Fruit fly (Drosophila melanogaster) whole organism, embryonic: Measurements from ENCODE around the gene kis.

Experiments
- Adf1 ChIP-seq: fragments of 200-800 bp; sonication (Bioruptor generic); IDR thresholded peaks from 2 replicates; pipeline ENCODE4 v1.3.6; 2022; ENCODE audit warnings: missing biosample characterization, missing genetic modification characterization
- Atf6 ChIP-seq: fragments of 200-800 bp; sonication (Bioruptor generic); IDR thresholded peaks from 2 replicates; pipeline ENCODE4 v1.3.6; 2022; ENCODE audit warnings: missing biosample characterization, missing genetic modification characterization
- CG10462 ChIP-seq: fragments of 200-800 bp; sonication (Bioruptor generic); optimal IDR thresholded peaks from 2 replicates; lab custom pipeline; 2016; ENCODE audit warnings: missing biosample characterization, missing genetic modification characterization
- CG11093 ChIP-seq: fragments of 200-800 bp; sonication (Bioruptor generic); IDR thresholded peaks from 3 replicates; pipeline ENCODE4 v1.3.6; 2022; ENCODE audit warnings: missing biosample characterization, missing genetic modification characterization
- CG11456 ChIP-seq: fragments of 200-800 bp; sonication (Bioruptor generic); IDR thresholded peaks from 3 replicates; pipeline ENCODE4 v1.3.6; 2022; ENCODE audit warnings: missing biosample characterization, missing genetic modification characterization
- CG12299 ChIP-seq: fragments of 200-800 bp; sonication (Bioruptor generic); optimal IDR thresholded peaks from 2 replicates; lab custom pipeline; 2018; ENCODE audit warnings: missing biosample characterization, mild to moderate bottlenecking, missing genetic modification characterization
- CG14014 ChIP-seq: fragments of 200-800 bp; sonication (Bioruptor generic); IDR thresholded peaks from 2 replicates; pipeline ENCODE4 v1.3.6; 2022; ENCODE audit warnings: missing biosample characterization, missing genetic modification characterization
- CG16815 ChIP-seq: fragments of 200-800 bp; sonication (Bioruptor generic); optimal IDR thresholded peaks from 3 replicates; lab custom pipeline; 2017; ENCODE audit warnings: missing biosample characterization, mild to moderate bottlenecking, missing genetic modification characterization
- CG17359 ChIP-seq: fragments of 200-800 bp; sonication (Bioruptor generic); optimal IDR thresholded peaks from 3 replicates; lab custom pipeline; 2018; ENCODE audit warnings: missing biosample characterization, mild to moderate bottlenecking, missing genetic modification characterization, moderate library complexity
- CG17568 ChIP-seq: fragments of 200-800 bp; sonication (Bioruptor generic); optimal IDR thresholded peaks from 2 replicates; lab custom pipeline; 2018; ENCODE audit warnings: missing biosample characterization, mild to moderate bottlenecking, missing genetic modification characterization, moderate library complexity
- CG18262 ChIP-seq: fragments of 200-800 bp; optimal IDR thresholded peaks from 3 replicates; lab custom pipeline; 2019; ENCODE audit warnings: missing biosample characterization, mild to moderate bottlenecking, missing genetic modification characterization, moderate library complexity
- CG2875 ChIP-seq: fragments of 200-800 bp; sonication (Bioruptor generic); optimal IDR thresholded peaks from 2 replicates; lab custom pipeline; 2017; ENCODE audit warnings: missing biosample characterization, mild to moderate bottlenecking, missing genetic modification characterization, missing genetic modification reagents
- CG30431 ChIP-seq: fragments of 200-800 bp; sonication (Bioruptor generic); optimal IDR thresholded peaks from 2 replicates; lab custom pipeline; 2017; ENCODE audit warnings: missing biosample characterization, missing genetic modification characterization
- CG32767 ChIP-seq: fragments of 200-800 bp; sonication (Bioruptor generic); IDR thresholded peaks from 2 replicates; pipeline ENCODE4 v1.3.6; 2022; ENCODE audit warnings: missing biosample characterization, missing genetic modification characterization
- CG33213 ChIP-seq: fragments of 200-800 bp; sonication (Bioruptor generic); optimal IDR thresholded peaks from 3 replicates; lab custom pipeline; 2016; ENCODE audit warnings: missing biosample characterization, missing genetic modification characterization
- CG3726 ChIP-seq: fragments of 200-800 bp; sonication (Bioruptor generic); IDR thresholded peaks from 3 replicates; pipeline ENCODE4, ENCODE4 v1.3.6; 2022; ENCODE audit warnings: missing biosample characterization, missing genetic modification characterization
- CG3847 ChIP-seq: fragments of 200-800 bp; sonication (Bioruptor generic); IDR thresholded peaks from 2 replicates; pipeline ENCODE4 v1.3.6; 2022; ENCODE audit warnings: missing biosample characterization, missing genetic modification characterization
- CG4617 ChIP-seq: fragments of 200-800 bp; sonication (Bioruptor generic); optimal IDR thresholded peaks from 3 replicates; lab custom pipeline; 2016; ENCODE audit warnings: missing biosample characterization, missing genetic modification characterization, borderline replicate concordance
- CG5180 ChIP-seq: fragments of 200-800 bp; sonication (Bioruptor generic); optimal IDR thresholded peaks from 3 replicates; lab custom pipeline; 2017; ENCODE audit warnings: missing biosample characterization, missing genetic modification characterization, mild to moderate bottlenecking, moderate library complexity, missing genetic modification reagents
- CG7357 ChIP-seq: fragments of 200-800 bp; sonication (Bioruptor generic); IDR thresholded peaks from 3 replicates; pipeline ENCODE4 v1.3.6; 2022; ENCODE audit warnings: missing biosample characterization, missing genetic modification characterization
- CG8765 ChIP-seq: fragments of 200-800 bp; sonication (Bioruptor generic); IDR thresholded peaks from 2 replicates; pipeline ENCODE4 v1.3.6; 2022; ENCODE audit warnings: missing biosample characterization, missing genetic modification characterization
- Chrac-16 ChIP-seq: fragments of 200-800 bp; sonication (Bioruptor generic); optimal IDR thresholded peaks from 3 replicates; lab custom pipeline; 2016; ENCODE audit warnings: missing biosample characterization, missing genetic modification characterization
- Dad ChIP-seq: fragments of 200-800 bp; sonication (Bioruptor generic); optimal IDR thresholded peaks from 3 replicates; lab custom pipeline; 2016; ENCODE audit warnings: missing biosample characterization, missing genetic modification characterization
- Deaf1 ChIP-seq: fragments of 200-800 bp; optimal IDR thresholded peaks from 3 replicates; lab custom pipeline; 2019; ENCODE audit warnings: missing biosample characterization, mild to moderate bottlenecking, missing genetic modification characterization, moderate library complexity
- Ets97D ChIP-seq: fragments of 200-800 bp; sonication (Bioruptor generic); optimal IDR thresholded peaks from 3 replicates; lab custom pipeline; 2016; ENCODE audit warnings: missing biosample characterization, missing genetic modification characterization
- Hsf ChIP-seq: fragments of 200-800 bp; sonication (Bioruptor generic); optimal IDR thresholded peaks from 3 replicates; lab custom pipeline; 2016; ENCODE audit warnings: missing biosample characterization, missing genetic modification characterization
- Lpt ChIP-seq: fragments of >200 bp; optimal IDR thresholded peaks from 2 replicates; lab custom pipeline; 2018; ENCODE audit warnings: missing biosample characterization, missing genetic modification characterization
- Med ChIP-seq: fragments of 200-800 bp; sonication (Bioruptor generic); peaks from one replicate; lab custom pipeline; 2016; ENCODE audit warnings: missing biosample characterization, missing genetic modification characterization, mild to moderate bottlenecking, inconsistent platforms, moderate library complexity
- Ravus ChIP-seq: fragments of 200-800 bp; sonication (Bioruptor generic); IDR thresholded peaks from 2 replicates; pipeline ENCODE4 v1.3.6; 2022; ENCODE audit warnings: missing biosample characterization, missing genetic modification characterization
- Sox100B ChIP-seq: fragments of 200-800 bp; sonication (Bioruptor generic); optimal IDR thresholded peaks from 3 replicates; lab custom pipeline; 2018; ENCODE audit warnings: missing biosample characterization, mild to moderate bottlenecking, missing genetic modification characterization
- Ssrp ChIP-seq: fragments of 200-800 bp; sonication (Bioruptor generic); optimal IDR thresholded peaks from 2 replicates; lab custom pipeline; 2018; ENCODE audit warnings: missing biosample characterization, mild to moderate bottlenecking, missing genetic modification characterization, moderate library complexity
- amos ChIP-seq: fragments of 200-800 bp; sonication (Bioruptor generic); IDR thresholded peaks from 2 replicates; pipeline ENCODE4 v1.3.6; 2022; ENCODE audit warnings: missing biosample characterization, missing genetic modification characterization; ENCODE audit not compliant: partially characterized antibody
- bab2 ChIP-seq: fragments of 200-800 bp; sonication (Bioruptor generic); optimal IDR thresholded peaks from 2 replicates; lab custom pipeline; 2016; ENCODE audit warnings: missing biosample characterization, missing genetic modification characterization
- bsh ChIP-seq, 2 experiments: fragments of 200-800 bp; sonication (Bioruptor generic); optimal IDR thresholded peaks; 2 replicates each; lab custom pipeline; 2017 to 2018; ENCODE audit warnings: mild to moderate bottlenecking in 2 of 2, missing biosample characterization in 2 of 2, missing genetic modification characterization in 2 of 2, moderate library complexity in 1 of 2
- crol ChIP-seq: fragments of 200-800 bp; sonication (Bioruptor generic); IDR thresholded peaks from 2 replicates; pipeline ENCODE4 v1.3.6; 2022; ENCODE audit warnings: missing biosample characterization, missing genetic modification characterization
- dan ChIP-seq: fragments of 200-800 bp; sonication (Bioruptor generic); IDR thresholded peaks from 2 replicates; pipeline ENCODE4 v1.3.6; 2022; ENCODE audit warnings: missing biosample characterization, missing genetic modification characterization
- ham ChIP-seq: fragments of 200-800 bp; sonication (Bioruptor generic); IDR thresholded peaks from 2 replicates; pipeline ENCODE4 v1.3.6; 2022; ENCODE audit warnings: missing biosample characterization, missing genetic modification characterization
- kah ChIP-seq: fragments of 200-800 bp; sonication (Bioruptor generic); optimal IDR thresholded peaks from 2 replicates; lab custom pipeline; 2018; ENCODE audit warnings: missing biosample characterization, mild to moderate bottlenecking, missing genetic modification characterization
- kay ChIP-seq: fragments of 200-800 bp; sonication (Bioruptor generic); optimal IDR thresholded peaks from 2 replicates; lab custom pipeline; 2016; ENCODE audit warnings: missing biosample characterization, missing genetic modification characterization
- ken ChIP-seq: fragments of 200-800 bp; sonication (Bioruptor generic); IDR thresholded peaks from 3 replicates; pipeline ENCODE4 v1.3.6; 2022; ENCODE audit warnings: missing biosample characterization, missing genetic modification characterization
- lab ChIP-seq: fragments of 200-800 bp; sonication (Bioruptor generic); optimal IDR thresholded peaks from 3 replicates; lab custom pipeline; 2017; ENCODE audit warnings: missing biosample characterization, missing genetic modification characterization, mild to moderate bottlenecking, moderate library complexity, missing genetic modification reagents
- lola ChIP-seq, 3 experiments: fragments of >200 bp in 2 of 3; fragments of 200-800 bp in 1 of 3; sonication (Bioruptor generic) in 1 of 3; optimal IDR thresholded peaks; 2 replicates each; lab custom pipeline; 2017 to 2019; ENCODE audit warnings: missing biosample characterization in 3 of 3, missing genetic modification characterization in 3 of 3, mild to moderate bottlenecking in 1 of 3, moderate library complexity in 1 of 3
- repo ChIP-seq: fragments of 200-800 bp; sonication (Bioruptor generic); optimal IDR thresholded peaks from 2 replicates; lab custom pipeline; 2016; ENCODE audit warnings: missing biosample characterization, missing genetic modification characterization
- rib ChIP-seq: fragments of 200-800 bp; sonication (Bioruptor generic); IDR thresholded peaks from 2 replicates; pipeline ENCODE4 v1.3.6; 2022; ENCODE audit warnings: missing biosample characterization, missing genetic modification characterization
- schlank ChIP-seq: fragments of 200-800 bp; sonication (Bioruptor generic); optimal IDR thresholded peaks from 2 replicates; lab custom pipeline; 2018; ENCODE audit warnings: missing biosample characterization, mild to moderate bottlenecking, missing genetic modification characterization
- sim ChIP-seq: fragments of 200-800 bp; sonication (Bioruptor generic); IDR thresholded peaks from 2 replicates; pipeline ENCODE4 v1.3.6; 2022; ENCODE audit warnings: missing biosample characterization, missing genetic modification characterization
- tll ChIP-seq, 2 experiments: fragments of 200-800 bp in 1 of 2; fragments of >200 bp in 1 of 2; sonication (Bioruptor generic) in 1 of 2; optimal IDR thresholded peaks; 2 replicates each; lab custom pipeline; 2017 to 2019; ENCODE audit warnings: missing biosample characterization in 2 of 2, missing genetic modification characterization in 2 of 2, mild to moderate bottlenecking in 1 of 2, moderate library complexity in 1 of 2
- trem ChIP-seq: fragments of 200-800 bp; optimal IDR thresholded peaks from 3 replicates; lab custom pipeline; 2019; ENCODE audit warnings: missing biosample characterization, mild to moderate bottlenecking, missing genetic modification characterization, moderate library complexity
- ttk ChIP-seq: fragments of 200-800 bp; sonication (Bioruptor generic); IDR thresholded peaks from 2 replicates; pipeline ENCODE4 v2.1.2; 2022; ENCODE audit warnings: missing biosample characterization, missing genetic modification characterization
- unc-4 ChIP-seq: fragments of 200-800 bp; sonication (Bioruptor generic); IDR thresholded peaks from 2 replicates; pipeline ENCODE4 v1.3.6; 2022; ENCODE audit warnings: missing biosample characterization, missing genetic modification characterization; ENCODE audit not compliant: partially characterized antibody
- zfh2 ChIP-seq: fragments of 200-800 bp; sonication (Bioruptor generic); optimal IDR thresholded peaks from 2 replicates; lab custom pipeline; 2016; ENCODE audit warnings: missing biosample characterization, missing genetic modification characterization

Gene kis

DNA sequence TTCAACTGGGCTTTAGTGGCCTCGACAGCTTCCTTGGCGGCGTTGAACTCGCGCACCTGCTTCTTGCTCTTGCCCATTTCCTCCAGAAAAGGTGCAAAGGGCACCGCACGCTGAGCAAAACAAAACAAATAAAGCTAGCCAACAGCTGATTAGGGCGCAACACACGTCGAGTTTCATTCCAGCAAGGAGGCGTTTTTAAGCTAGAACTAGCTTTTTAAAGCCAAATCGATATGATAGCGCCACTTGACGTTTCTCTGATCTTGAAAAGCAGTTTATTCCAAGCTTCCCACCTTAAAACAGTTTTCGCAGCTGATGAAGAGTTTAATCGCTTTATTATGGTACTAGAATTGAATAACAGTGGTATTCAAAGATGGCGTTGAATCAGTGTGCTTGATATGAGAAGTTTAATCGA is 32.5 kb upstream of the kis start, which contains the start of gene CG11601 (continued):
- TF ChIP-seq CG32767 (GFP tag; lab: Robert Waterston, UW) (0 out of 2 replicates have a peak, but pooled peaks have one; percentile 27), kah (GFP tag; lab: Kevin White, UChicago) (no peak), unc-4 (GFP tag; lab: Robert Waterston, UW) (0 out of 2 replicates have a peak, but pooled peaks have one; percentile 24), Chrac-16 (GFP tag; lab: Kevin White, UChicago) (peak; percentile 4), tll (GFP tag; optimal IDR thresholded peaks at IDR 0.05; lab: Kevin White, UChicago) (no peak), Med (peak; percentile 88), bab2 (GFP tag; lab: Kevin White, UChicago) (no peak), amos (GFP tag; lab: Robert Waterston, UW) (peak; percentile 31; the same call in 1 of the 2 replicates), CG3726 (GFP tag; lab: Robert Waterston, UW) (no peak), zfh2 (GFP tag; lab: Kevin White, UChicago) (peak; percentile 65), ttk (GFP tag; lab: Robert Waterston, UW) (no peak), CG7357 (GFP tag; lab: Robert Waterston, UW) (peak; percentile 67; the same call in 2 of the 3 replicates), CG3847 (GFP tag; lab: Robert Waterston, UW) (peak; percentile 43; the same call in 1 of the 2 replicates), repo (GFP tag; lab: Kevin White, UChicago) (no peak), kay (GFP tag; lab: Kevin White, UChicago) (peak; percentile 21), CG8765 (GFP tag; lab: Robert Waterston, UW) (peak; percentile 48; the same call in 1 of the 2 replicates), CG30431 (no peak), Hsf (GFP tag; lab: Kevin White, UChicago) (peak; percentile 49), Adf1 (no peak), lola (GFP tag; optimal IDR thresholded peaks at IDR 0.05; lab: Kevin White, UChicago) (peak in 1 of 3 experiments; percentile 24), Atf6 (GFP tag; lab: Robert Waterston, UW) (peak; percentile 20; the same call in 1 of the 2 replicates), Deaf1 (tag; lab: Kevin White, UChicago) (no peak), schlank (tag; lab: Kevin White, UChicago) (no peak), bsh (GFP tag; optimal IDR thresholded peaks at IDR 0.05; lab: Kevin White, UChicago) (peak in 1 of 2 experiments; percentile 39), ham (no peak), CG33213 (GFP tag; lab: Kevin White, UChicago) (peak; percentile 47), crol (no peak), CG16815 (GFP tag; lab: Kevin White, UChicago) (no peak), dan (GFP tag; lab: Robert Waterston, UW) (no peak), sim (GFP tag; lab: Robert Waterston, UW) (no peak), CG17568 (GFP tag; lab: Kevin White, UChicago) (no peak), Lpt (GFP tag; lab: Kevin White, UChicago) (no peak), ken (GFP tag; lab: Robert Waterston, UW) (peak; percentile 63; the same call in 2 of the 3 replicates), CG5180 (GFP tag; lab: Kevin White, UChicago) (no peak), CG12299 (tag; lab: Kevin White, UChicago) (no peak), CG10462 (no peak), Ssrp (peak; percentile 11), CG17359 (tag; lab: Kevin White, UChicago) (peak; percentile 20), CG4617 (GFP tag; lab: Kevin White, UChicago) (no peak), Ets97D (peak; percentile 53), rib (no peak), Sox100B (GFP tag; lab: Kevin White, UChicago) (no peak), Dad (GFP tag; lab: Kevin White, UChicago) (peak; percentile 2), Ravus (no peak), lab (GFP tag; lab: Kevin White, UChicago) (no peak), CG14014 (GFP tag; lab: Robert Waterston, UW) (no peak), trem (peak; percentile 8), CG11093 (GFP tag; lab: Robert Waterston, UW) (no peak), CG11456 (GFP tag; lab: Robert Waterston, UW) (peak; percentile 53; the same call in 1 of the 3 replicates), CG18262 (peak; percentile 2), CG2875 (GFP tag; lab: Kevin White, UChicago) (no peak)
